Worm (Caenorhabditis elegans) whole organism, L1 larva: ENCODE measurements around the gene spt-4.

Source experiments
- ceh-82 ChIP-seq, 3 experiments: fragments of 150-350 bp in 1 of 3; sonication (generic microtip) in 2 of 3; optimal IDR thresholded peaks; 2 replicates each; lab custom pipeline; 2014 to 2017; ENCODE audit warnings: missing biosample characterization in 3 of 3, missing genetic modification characterization in 3 of 3
- elt-3 ChIP-seq, 6 experiments: fragments of 150-350 bp in 1 of 6; sonication (generic microtip); optimal IDR thresholded peaks; 2 replicates each; lab custom pipeline; 2017 to 2018; ENCODE audit warnings: missing biosample characterization in 6 of 6, missing genetic modification characterization in 6 of 6, inconsistent platforms in 1 of 6
- mdl-1 ChIP-seq, 2 experiments: fragments of 150-350 bp; optimal IDR thresholded peaks; 2 replicates each; lab custom pipeline; 2014 to 2017; ENCODE audit warnings: missing biosample characterization in 2 of 2, missing genetic modification characterization in 2 of 2, inconsistent platforms in 1 of 2
- pag-3 ChIP-seq: sonication (generic microtip); optimal IDR thresholded peaks from 2 replicates; lab custom pipeline; 2017; ENCODE audit warnings: missing genetic modification characterization, mild to moderate bottlenecking, missing compliant biosample characterization, antibody characterized with exemption, borderline replicate concordance; ENCODE audit not compliant: insufficient read depth
- skn-1 ChIP-seq: fragments of 150-350 bp; optimal IDR thresholded peaks from 2 replicates; lab custom pipeline; 2014; ENCODE audit warnings: missing biosample characterization, missing genetic modification characterization
- snpc-4 ChIP-seq: fragments of 150-350 bp; optimal IDR thresholded peaks from 2 replicates; lab custom pipeline; 2014; ENCODE audit warnings: missing biosample characterization, missing genetic modification characterization
- tbx-2 ChIP-seq: sonication (generic microtip); optimal IDR thresholded peaks from 2 replicates; lab custom pipeline; 2016; ENCODE audit warnings: missing genetic modification characterization, missing compliant biosample characterization

- no peak for TF ChIP-seq mdl-1 (tag; optimal IDR thresholded peaks at IDR 0.05; lab: Kevin White, UChicago)
- TF ChIP-seq tbx-2 (tag; lab: Kevin White, UChicago), result no peak
- TF ChIP-seq snpc-4 (tag; lab: Kevin White, UChicago), result no peak
- no peak for TF ChIP-seq elt-3 (tag; optimal IDR thresholded peaks at IDR 0.05; lab: Kevin White, UChicago)
- no peak for TF ChIP-seq ceh-82 (tag; optimal IDR thresholded peaks at IDR 0.05; lab: Kevin White, UChicago)
- no peak for TF ChIP-seq skn-1
- TF ChIP-seq pag-3, result no peak
Measured at ce11 chrIII:117857-118256, 48.3 kb upstream of the spt-4 start.
